Fruit fly (Drosophila melanogaster): ENCODE results near the gene Argk2.
A peak's percentile ranks its signal among the peaks of the same experiment; 100 is the strongest.

Argk2 gene

dm6 chr3L:9029183-9029789 is 18.0 kb upstream of the Argk2 start:
- TF ChIP-seq Med (GFP tag) (peak; percentile 48), Kr (GFP tag; optimal IDR thresholded peaks at IDR 0.05) (peak; percentile 50), CG7271 (tag; optimal IDR thresholded peaks at IDR 0.05) (peak; percentile 87), Opbp (GFP tag; IDR thresholded peaks at IDR 0.05; ENCODE audit: partially characterized antibody) (no peak), luna (GFP tag; optimal IDR thresholded peaks at IDR 0.05) (no peak), CG15479 (GFP tag; optimal IDR thresholded peaks at IDR 0.05) (peak; percentile 55), zen (tag; optimal IDR thresholded peaks at IDR 0.05) (peak; percentile 99), cad (GFP tag; optimal IDR thresholded peaks at IDR 0.05) (peak; percentile 99), Ets65A (GFP tag) (peak; percentile 57), tll (GFP tag; optimal IDR thresholded peaks at IDR 0.05) (peak in 1 of 2 experiments; percentile 98), twi (tag; optimal IDR thresholded peaks at IDR 0.05) (peak; percentile 42), hth (optimal IDR thresholded peaks at IDR 0.05) (no peak)

dm6 chr3L:9032871-9033270 is 14.4 kb upstream of the Argk2 start:
- no peak for TF ChIP-seq ara (GFP tag; IDR thresholded peaks at IDR 0.05)
- no peak for TF ChIP-seq Deaf1 (tag; optimal IDR thresholded peaks at IDR 0.05)
- no peak for TF ChIP-seq CG3163 (GFP tag; optimal IDR thresholded peaks at IDR 0.05)
- TF ChIP-seq CG7987 (GFP tag; optimal IDR thresholded peaks at IDR 0.05): no peak
- no peak for TF ChIP-seq CG2202 (tag; optimal IDR thresholded peaks at IDR 0.05)
- TF ChIP-seq en (GFP tag; optimal IDR thresholded peaks at IDR 0.05): no peak
- TF ChIP-seq CG5245 (GFP tag; optimal IDR thresholded peaks at IDR 0.05): no peak
- TF ChIP-seq CG31224 (GFP tag; IDR thresholded peaks at IDR 0.05): no peak
- peak; percentile 28 for TF ChIP-seq CG18262 (tag; optimal IDR thresholded peaks at IDR 0.05)
- TF ChIP-seq Myb (GFP tag; optimal IDR thresholded peaks at IDR 0.05): no peak
- TF ChIP-seq onecut (GFP tag; IDR thresholded peaks at IDR 0.05): no peak
- no peak for TF ChIP-seq al (GFP tag; IDR thresholded peaks at IDR 0.05)
- TF ChIP-seq ttk (GFP tag; IDR thresholded peaks at IDR 0.05): no peak
- no peak for TF ChIP-seq tx (GFP tag; optimal IDR thresholded peaks at IDR 0.05)
- TF ChIP-seq Optix (GFP tag; IDR thresholded peaks at IDR 0.05): no peak
- TF ChIP-seq pita (GFP tag; optimal IDR thresholded peaks at IDR 0.05): no peak
- no peak for TF ChIP-seq Oaz (GFP tag; IDR thresholded peaks at IDR 0.05)
- TF ChIP-seq Dll (GFP tag; IDR thresholded peaks at IDR 0.05; ENCODE audit: partially characterized antibody): no peak
- peak; percentile 58 for TF ChIP-seq dmrt11E (tag; optimal IDR thresholded peaks at IDR 0.05)
- TF ChIP-seq Side (GFP tag; optimal IDR thresholded peaks at IDR 0.05): no peak
- no peak for TF ChIP-seq gro (GFP tag; optimal IDR thresholded peaks at IDR 0.05)
- TF ChIP-seq hkb (optimal IDR thresholded peaks at IDR 0.05): no peak
- no peak for TF ChIP-seq hkb (GFP tag; IDR thresholded peaks at IDR 0.05)
- no peak for TF ChIP-seq gcm2 (GFP tag; optimal IDR thresholded peaks at IDR 0.05)
- no peak for TF ChIP-seq Dek (tag; optimal IDR thresholded peaks at IDR 0.05)
- no peak for TF ChIP-seq ab (GFP tag; optimal IDR thresholded peaks at IDR 0.05)
- no peak for TF ChIP-seq CG9727 (GFP tag; optimal IDR thresholded peaks at IDR 0.05)
- TF ChIP-seq D (optimal IDR thresholded peaks at IDR 0.05): no peak
- TF ChIP-seq D (GFP tag; optimal IDR thresholded peaks at IDR 0.05): peak; percentile 40
- TF ChIP-seq Vsx1 (GFP tag; optimal IDR thresholded peaks at IDR 0.05): no peak
- no peak for TF ChIP-seq CG9215 (GFP tag; IDR thresholded peaks at IDR 0.05)
- TF ChIP-seq Atf-2 (GFP tag; optimal IDR thresholded peaks at IDR 0.05): no peak
- peak; percentile 33 for TF ChIP-seq Ssrp (tag; optimal IDR thresholded peaks at IDR 0.05)
- no peak for TF ChIP-seq Bteb2 (GFP tag; optimal IDR thresholded peaks at IDR 0.05)
- no peak for TF ChIP-seq CG10209 (GFP tag; optimal IDR thresholded peaks at IDR 0.05)
- TF ChIP-seq Sox100B (GFP tag; optimal IDR thresholded peaks at IDR 0.05): peak; percentile 29
- TF ChIP-seq sd (tag; optimal IDR thresholded peaks at IDR 0.05): no peak
- TF ChIP-seq Doc2 (GFP tag; IDR thresholded peaks at IDR 0.05): no peak
- no peak for TF ChIP-seq Elba2 (GFP tag; optimal IDR thresholded peaks at IDR 0.05)
